Fruit fly (Drosophila melanogaster) whole organism, embryonic: ENCODE data around the gene Pbgs.
A peak's percentile ranks its signal among the peaks of the same experiment; 100 is the strongest.

Experiments
- Atf-2 ChIP-seq: fragments of 200-800 bp; sonication (Bioruptor generic); optimal IDR thresholded peaks from 2 replicates; lab custom pipeline; 2016; ENCODE audit warnings: missing biosample characterization, missing genetic modification characterization
- CG11696 ChIP-seq: fragments of 200-800 bp; sonication (Bioruptor generic); IDR thresholded peaks from 2 replicates; pipeline ENCODE4 v1.3.6; 2022; ENCODE audit warnings: missing biosample characterization, missing genetic modification characterization
- CG12071 ChIP-seq: fragments of 200-800 bp; sonication (Bioruptor generic); optimal IDR thresholded peaks from 3 replicates; lab custom pipeline; 2018; ENCODE audit warnings: missing biosample characterization, mild to moderate bottlenecking, missing genetic modification characterization
- CG12299 ChIP-seq: fragments of 200-800 bp; sonication (Bioruptor generic); optimal IDR thresholded peaks from 2 replicates; lab custom pipeline; 2018; ENCODE audit warnings: missing biosample characterization, mild to moderate bottlenecking, missing genetic modification characterization
- CG12769 ChIP-seq: fragments of 200-800 bp; sonication (Bioruptor generic); optimal IDR thresholded peaks from 2 replicates; lab custom pipeline; 2019; ENCODE audit warnings: missing biosample characterization, mild to moderate bottlenecking, missing genetic modification characterization, moderate library complexity
- CG15601 ChIP-seq: fragments of 200-800 bp; sonication (Bioruptor generic); optimal IDR thresholded peaks from 3 replicates; lab custom pipeline; 2019; ENCODE audit warnings: missing biosample characterization, mild to moderate bottlenecking, missing genetic modification characterization, moderate library complexity
- CG17612 ChIP-seq: fragments of 200-800 bp; sonication (Bioruptor generic); IDR thresholded peaks from 2 replicates; pipeline ENCODE4 v1.3.6; 2022; ENCODE audit warnings: missing biosample characterization, missing genetic modification characterization
- CG17912 ChIP-seq: fragments of 200-800 bp; sonication (Bioruptor generic); optimal IDR thresholded peaks from 2 replicates; lab custom pipeline; 2018; ENCODE audit warnings: missing biosample characterization, mild to moderate bottlenecking, missing genetic modification characterization
- CG18619 ChIP-seq: fragments of 200-800 bp; sonication (Bioruptor generic); optimal IDR thresholded peaks from 3 replicates; lab custom pipeline; 2017; ENCODE audit warnings: missing biosample characterization, mild to moderate bottlenecking, missing genetic modification characterization
- CG34422 ChIP-seq: fragments of 200-800 bp; sonication (Bioruptor generic); IDR thresholded peaks from 3 replicates; pipeline ENCODE4 v1.3.6; 2022; ENCODE audit warnings: missing biosample characterization, missing genetic modification characterization
- CG4328 ChIP-seq: fragments of 200-800 bp; sonication (Bioruptor generic); optimal IDR thresholded peaks from 3 replicates; lab custom pipeline; 2017; ENCODE audit warnings: missing biosample characterization, missing genetic modification reagents, missing genetic modification characterization
- CG6689 ChIP-seq: fragments of 200-800 bp; sonication (Bioruptor generic); IDR thresholded peaks from 2 replicates; pipeline ENCODE4 v1.3.6; 2022; ENCODE audit warnings: missing biosample characterization, missing genetic modification characterization
- CG7357 ChIP-seq: fragments of 200-800 bp; sonication (Bioruptor generic); IDR thresholded peaks from 3 replicates; pipeline ENCODE4 v1.3.6; 2022; ENCODE audit warnings: missing biosample characterization, missing genetic modification characterization
- CG8290 ChIP-seq, 3 experiments: fragments of 200-800 bp; sonication (Bioruptor generic); optimal IDR thresholded peaks; 2 replicates each; lab custom pipeline; 2016 to 2019; ENCODE audit warnings: missing biosample characterization in 3 of 3, missing genetic modification characterization in 3 of 3, mild to moderate bottlenecking in 2 of 3, moderate library complexity in 1 of 3
- CG8359 ChIP-seq: fragments of 200-800 bp; sonication (Bioruptor generic); optimal IDR thresholded peaks from 2 replicates; lab custom pipeline; 2017; ENCODE audit warnings: missing biosample characterization, mild to moderate bottlenecking, missing genetic modification characterization, borderline replicate concordance
- Dip2 ChIP-seq: fragments of 200-800 bp; sonication (Bioruptor generic); IDR thresholded peaks from 2 replicates; pipeline ENCODE4 v1.3.6; 2022; ENCODE audit warnings: missing biosample characterization, missing genetic modification characterization
- Fer2 ChIP-seq: fragments of 200-800 bp; sonication (Bioruptor generic); optimal IDR thresholded peaks from 2 replicates; lab custom pipeline; 2018; ENCODE audit warnings: missing biosample characterization, mild to moderate bottlenecking, missing genetic modification characterization, moderate library complexity
- HLH4C ChIP-seq: fragments of 200-800 bp; sonication (Bioruptor generic); IDR thresholded peaks from 3 replicates; pipeline ENCODE4 v1.3.6; 2022; ENCODE audit warnings: missing biosample characterization, missing genetic modification characterization; ENCODE audit not compliant: partially characterized antibody
- Hand ChIP-seq: fragments of 200-800 bp; sonication (Bioruptor generic); optimal IDR thresholded peaks from 2 replicates; lab custom pipeline; 2017; ENCODE audit warnings: mild to moderate bottlenecking, missing biosample characterization, missing genetic modification reagents, missing genetic modification characterization
- Hey ChIP-seq: fragments of 200-800 bp; sonication (Bioruptor generic); optimal IDR thresholded peaks from 3 replicates; lab custom pipeline; 2018; ENCODE audit warnings: missing biosample characterization, mild to moderate bottlenecking, missing genetic modification characterization
- Med ChIP-seq: fragments of 200-800 bp; sonication (Bioruptor generic); peaks from one replicate; lab custom pipeline; 2016; ENCODE audit warnings: missing biosample characterization, missing genetic modification characterization, mild to moderate bottlenecking, inconsistent platforms, moderate library complexity
- Mrtf ChIP-seq: fragments of 200-800 bp; sonication (Bioruptor generic); IDR thresholded peaks from 3 replicates; pipeline ENCODE4 v1.3.6; 2022; ENCODE audit warnings: missing biosample characterization, missing genetic modification characterization
- Myb ChIP-seq: fragments of 200-800 bp; sonication (Bioruptor generic); optimal IDR thresholded peaks from 2 replicates; lab custom pipeline; 2016; ENCODE audit warnings: missing biosample characterization, missing genetic modification characterization
- Nf-YC ChIP-seq: fragments of 200-800 bp; optimal IDR thresholded peaks from 3 replicates; lab custom pipeline; 2019; ENCODE audit warnings: missing biosample characterization, mild to moderate bottlenecking, missing genetic modification characterization, moderate library complexity
- Side ChIP-seq: fragments of 200-800 bp; sonication (Bioruptor generic); optimal IDR thresholded peaks from 2 replicates; lab custom pipeline; 2016; ENCODE audit warnings: missing biosample characterization, missing genetic modification characterization
- TFAM ChIP-seq: fragments of 200-800 bp; sonication (Bioruptor generic); optimal IDR thresholded peaks from 2 replicates; lab custom pipeline; 2017; ENCODE audit warnings: missing biosample characterization, missing genetic modification characterization, inconsistent platforms
- bab2 ChIP-seq: fragments of 200-800 bp; sonication (Bioruptor generic); optimal IDR thresholded peaks from 2 replicates; lab custom pipeline; 2016; ENCODE audit warnings: missing biosample characterization, missing genetic modification characterization
- br ChIP-seq: fragments of >200 bp; optimal IDR thresholded peaks from 2 replicates; lab custom pipeline; 2017
- cg ChIP-seq: fragments of 200-800 bp; sonication (Bioruptor generic); optimal IDR thresholded peaks from 3 replicates; lab custom pipeline; 2019; ENCODE audit warnings: missing biosample characterization, mild to moderate bottlenecking, missing genetic modification characterization, moderate library complexity
- croc ChIP-seq: fragments of 200-800 bp; sonication (Bioruptor generic); conservative IDR thresholded peaks from 3 replicates; pipeline ENCODE4 v1.3.6; 2022; ENCODE audit warnings: missing biosample characterization, missing genetic modification characterization
- dpn ChIP-seq, 2 experiments: fragments of 200-800 bp; sonication (Bioruptor generic); optimal IDR thresholded peaks; 3 replicates each; lab custom pipeline; 2016; ENCODE audit warnings: missing biosample characterization in 2 of 2, missing genetic modification characterization in 2 of 2
- exex ChIP-seq: fragments of 200-800 bp; sonication (Bioruptor generic); optimal IDR thresholded peaks from 4 replicates; lab custom pipeline; 2018; ENCODE audit warnings: missing biosample characterization, mild to moderate bottlenecking, missing genetic modification characterization, moderate library complexity
- gcm2 ChIP-seq: fragments of 200-800 bp; sonication (Bioruptor generic); optimal IDR thresholded peaks from 2 replicates; lab custom pipeline; 2016; ENCODE audit warnings: missing biosample characterization, missing genetic modification characterization
- ham ChIP-seq: fragments of 200-800 bp; sonication (Bioruptor generic); IDR thresholded peaks from 2 replicates; pipeline ENCODE4 v1.3.6; 2022; ENCODE audit warnings: missing biosample characterization, missing genetic modification characterization
- hb ChIP-seq: fragments of 200-800 bp; sonication (Bioruptor generic); IDR thresholded peaks from 3 replicates; pipeline ENCODE4 v1.3.6; 2022; ENCODE audit warnings: missing biosample characterization, missing genetic modification characterization; ENCODE audit not compliant: partially characterized antibody
- lmd ChIP-seq: fragments of 200-800 bp; sonication (Bioruptor generic); IDR thresholded peaks from 2 replicates; pipeline ENCODE4 v1.3.6; 2022; ENCODE audit warnings: missing biosample characterization, missing genetic modification characterization
- luna ChIP-seq: fragments of 200-800 bp; sonication (Bioruptor generic); optimal IDR thresholded peaks from 2 replicates; lab custom pipeline; 2016; ENCODE audit warnings: missing biosample characterization, missing genetic modification characterization
- onecut ChIP-seq: fragments of 200-800 bp; sonication (Bioruptor generic); IDR thresholded peaks from 2 replicates; pipeline ENCODE4 v1.3.6; 2022; ENCODE audit warnings: missing biosample characterization, missing genetic modification characterization
- peb ChIP-seq: fragments of 200-800 bp; sonication (Bioruptor generic); IDR thresholded peaks from 2 replicates; pipeline ENCODE4 v1.3.6; 2022; ENCODE audit warnings: missing biosample characterization, missing genetic modification characterization
- pita ChIP-seq: fragments of 200-800 bp; sonication (Bioruptor generic); optimal IDR thresholded peaks from 2 replicates; lab custom pipeline; 2017; ENCODE audit warnings: missing biosample characterization, mild to moderate bottlenecking, missing genetic modification characterization
- prd ChIP-seq, 3 experiments: fragments of >200 bp in 2 of 3; fragments of 200-800 bp in 1 of 3; sonication (Bioruptor generic) in 1 of 3; optimal IDR thresholded peaks in 2 of 3; IDR thresholded peaks in 1 of 3; 2 replicates in 2 of 3; 3 replicates in 1 of 3; pipeline versions ENCODE4 v1.3.6 to Lab custom; 2017 to 2022; ENCODE audit warnings: missing biosample characterization in 1 of 3, missing genetic modification characterization in 1 of 3
- salm ChIP-seq: fragments of 200-800 bp; sonication (Bioruptor generic); optimal IDR thresholded peaks from 2 replicates; lab custom pipeline; 2018; ENCODE audit warnings: missing biosample characterization, mild to moderate bottlenecking, missing genetic modification characterization
- scrt ChIP-seq: fragments of 200-800 bp; sonication (Bioruptor generic); optimal IDR thresholded peaks from 2 replicates; lab custom pipeline; 2018; ENCODE audit warnings: missing biosample characterization, mild to moderate bottlenecking, missing genetic modification characterization, moderate library complexity
- sd ChIP-seq: fragments of 200-800 bp; sonication (Bioruptor generic); optimal IDR thresholded peaks from 3 replicates; lab custom pipeline; 2018; ENCODE audit warnings: missing biosample characterization, mild to moderate bottlenecking, missing genetic modification characterization, moderate library complexity
- sens ChIP-seq: fragments of 200-800 bp; sonication (Bioruptor generic); peaks from one replicate; lab custom pipeline; 2016; ENCODE audit warnings: missing biosample characterization, missing genetic modification characterization
- slou ChIP-seq: fragments of 200-800 bp; sonication (Bioruptor generic); optimal IDR thresholded peaks from 3 replicates; lab custom pipeline; 2016; ENCODE audit warnings: missing biosample characterization, missing genetic modification characterization
- slp2 ChIP-seq: fragments of 200-800 bp; sonication (Bioruptor generic); optimal IDR thresholded peaks from 2 replicates; lab custom pipeline; 2016; ENCODE audit warnings: missing biosample characterization, missing genetic modification characterization
- sob ChIP-seq: fragments of 200-800 bp; sonication (Bioruptor generic); IDR thresholded peaks from 2 replicates; pipeline ENCODE4 v1.3.6; 2022; ENCODE audit warnings: missing biosample characterization, missing genetic modification characterization
- tgo ChIP-seq: fragments of 200-800 bp; sonication (Bioruptor generic); IDR thresholded peaks from 3 replicates; pipeline ENCODE4 v1.3.6; 2022; ENCODE audit warnings: missing biosample characterization, missing genetic modification characterization
- wdn ChIP-seq: fragments of 200-800 bp; sonication (Bioruptor generic); IDR thresholded peaks from 2 replicates; pipeline ENCODE4 v1.3.6; 2022; ENCODE audit warnings: missing biosample characterization, missing genetic modification characterization
- wek ChIP-seq: fragments of 200-800 bp; sonication (Bioruptor generic); optimal IDR thresholded peaks from 3 replicates; lab custom pipeline; 2018; ENCODE audit warnings: missing biosample characterization, mild to moderate bottlenecking, missing genetic modification characterization, moderate library complexity

Gene Pbgs

DNA sequence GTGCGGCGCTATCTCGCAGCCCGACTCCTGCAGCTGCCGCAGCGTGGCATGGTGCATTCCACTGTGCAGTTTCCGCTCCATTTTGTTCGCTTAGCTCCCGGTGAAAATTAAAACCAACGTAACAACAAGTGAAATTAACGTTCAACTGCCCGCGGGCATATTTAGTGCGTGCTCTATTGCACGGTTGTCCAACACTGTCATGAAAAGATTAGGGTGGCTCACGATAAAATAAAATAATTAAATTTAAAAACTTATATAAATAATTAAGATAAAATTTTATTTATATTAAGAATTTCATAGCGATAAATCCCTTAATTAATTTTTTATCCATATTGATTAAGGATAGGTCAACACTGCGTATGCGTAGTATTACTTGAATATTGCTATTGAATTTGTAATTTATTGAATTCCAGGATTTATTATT lies at the start of gene Pbgs (continued):
- TF ChIP-seq salm (tag; lab: Kevin White, UChicago) = peak; percentile 16
- peak; percentile 38; the same call in 1 of the 2 replicates for TF ChIP-seq onecut (GFP tag; lab: Robert Waterston, UW)
- no peak for TF ChIP-seq prd (optimal IDR thresholded peaks at IDR 0.05; lab: Kevin White, UChicago)
- peak; percentile 50; the same call in 1 of the 3 replicates for TF ChIP-seq prd (GFP tag; IDR thresholded peaks at IDR 0.05; lab: Robert Waterston, UW)
- TF ChIP-seq luna (GFP tag; lab: Kevin White, UChicago) = no peak
- TF ChIP-seq CG12299 (tag; lab: Kevin White, UChicago) = peak; percentile 22
- TF ChIP-seq ham (GFP tag; lab: Robert Waterston, UW) = no peak
- TF ChIP-seq wdn (GFP tag; lab: Robert Waterston, UW) = no peak
- TF ChIP-seq wek (GFP tag; lab: Kevin White, UChicago) = no peak
- no peak for TF ChIP-seq sd (tag; lab: Kevin White, UChicago)
- TF ChIP-seq CG34422 (GFP tag; lab: Robert Waterston, UW) = peak; percentile 48; the same call in 1 of the 3 replicates
- TF ChIP-seq hb (GFP tag; lab: Robert Waterston, UW) = no peak
- no peak for TF ChIP-seq cg (GFP tag; lab: Kevin White, UChicago)
- peak; percentile 28 for TF ChIP-seq CG4328 (GFP tag; lab: Kevin White, UChicago)
- peak; percentile 34; the same call in 1 of the 3 replicates for TF ChIP-seq tgo
- TF ChIP-seq sob = peak; percentile 67
- TF ChIP-seq Med (GFP tag; lab: Kevin White, UChicago) = peak; percentile 87
- no peak for TF ChIP-seq CG17912
- peak; percentile 44 for TF ChIP-seq Myb (GFP tag; lab: Kevin White, UChicago)
- TF ChIP-seq exex (tag; lab: Kevin White, UChicago) = peak; percentile 37
- no peak for TF ChIP-seq CG12769 (tag; lab: Kevin White, UChicago)
- no peak for TF ChIP-seq sens
- no peak for TF ChIP-seq Dip2
- peak; percentile 14; the same call in 1 of the 2 replicates for TF ChIP-seq lmd (GFP tag; lab: Robert Waterston, UW)
- no peak for TF ChIP-seq CG18619 (GFP tag; lab: Kevin White, UChicago)
- peak; percentile 73 for TF ChIP-seq Nf-YC (tag; lab: Kevin White, UChicago)
- peak; percentile 10 for TF ChIP-seq CG15601
- TF ChIP-seq slou (GFP tag; lab: Kevin White, UChicago) = no peak
- TF ChIP-seq bab2 (GFP tag; lab: Kevin White, UChicago) = no peak
- TF ChIP-seq dpn (GFP tag; optimal IDR thresholded peaks at IDR 0.05; lab: Kevin White, UChicago) = no peak
- peak; percentile 32 for TF ChIP-seq Fer2 (tag; lab: Kevin White, UChicago)
- no peak for TF ChIP-seq CG17612
- TF ChIP-seq CG7357 (GFP tag; lab: Robert Waterston, UW) = no peak
- no peak for TF ChIP-seq slp2 (GFP tag; lab: Kevin White, UChicago)
- TF ChIP-seq peb (GFP tag; lab: Robert Waterston, UW) = no peak
- no peak for TF ChIP-seq gcm2 (GFP tag; lab: Kevin White, UChicago)
- TF ChIP-seq Hand = no peak
- no peak for TF ChIP-seq Mrtf
- TF ChIP-seq HLH4C = no peak
- TF ChIP-seq CG8359 = peak; percentile 25
- TF ChIP-seq Side (GFP tag; lab: Kevin White, UChicago) = no peak
- TF ChIP-seq CG8290 (GFP tag; optimal IDR thresholded peaks at IDR 0.05; lab: Kevin White, UChicago) = peak; percentile 2
- no peak for TF ChIP-seq CG8290 (tag; optimal IDR thresholded peaks at IDR 0.05; lab: Kevin White, UChicago)
- peak; percentile 40; the same call in 1 of the 2 replicates for TF ChIP-seq CG6689 (GFP tag; lab: Robert Waterston, UW)
- no peak for TF ChIP-seq TFAM (GFP tag; lab: Kevin White, UChicago)
- no peak for TF ChIP-seq Hey (tag; lab: Kevin White, UChicago)
- TF ChIP-seq pita (GFP tag; lab: Kevin White, UChicago) = no peak
- no peak for TF ChIP-seq Atf-2 (GFP tag; lab: Kevin White, UChicago)
- peak; percentile 68 for TF ChIP-seq scrt (GFP tag; lab: Kevin White, UChicago)
- TF ChIP-seq CG12071 (GFP tag; lab: Kevin White, UChicago) = no peak
- TF ChIP-seq croc (GFP tag; lab: Robert Waterston, UW) = no peak
- TF ChIP-seq CG11696 (GFP tag; lab: Robert Waterston, UW) = 0 out of 2 replicates have a peak, but pooled peaks have one; percentile 25
- no peak for TF ChIP-seq br (lab: Kevin White, UChicago)
